Worm (Caenorhabditis elegans) whole organism, young adult: ENCODE results near the gene nhr-51.

Experiments
- ceh-79 ChIP-seq: sonication (generic microtip); optimal IDR thresholded peaks from 2 replicates; lab custom pipeline; 2017; ENCODE audit warnings: mild to moderate bottlenecking, missing genetic modification characterization, missing compliant biosample characterization
- chd-7 ChIP-seq: sonication (generic microtip); optimal IDR thresholded peaks from 2 replicates; lab custom pipeline; 2016; ENCODE audit warnings: mild to moderate bottlenecking, missing genetic modification characterization, moderate library complexity, missing compliant biosample characterization

DNA sequence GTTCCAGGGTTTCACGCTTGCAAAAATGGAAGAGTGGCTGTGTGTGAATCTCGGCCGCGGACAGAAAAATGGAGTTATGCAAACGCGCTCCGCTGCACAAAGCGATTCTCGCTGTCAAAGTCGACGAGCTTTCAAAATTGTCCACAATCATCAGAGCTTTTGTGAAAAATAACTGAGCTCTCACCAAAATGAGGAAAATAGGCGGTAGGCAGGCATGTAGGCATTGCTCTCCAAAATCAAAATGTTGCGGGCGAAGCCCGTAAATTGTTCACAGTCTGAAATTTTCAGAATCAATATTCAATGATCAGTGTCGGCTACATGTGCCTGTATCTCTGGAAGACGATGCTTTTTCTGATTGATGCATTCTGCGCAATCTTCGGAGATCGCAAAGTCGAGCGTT is 4.9 kb upstream of the nhr-51 start, which contains the start of gene K06B4.4:
- TF ChIP-seq ceh-79 (tag; lab: Kevin White, UChicago) (no peak), chd-7 (tag; lab: Kevin White, UChicago) (no peak)
